Worm (Caenorhabditis elegans) whole organism, mixed stage, embryonic: ENCODE results near the gene F58G1.8.

Experiments used
- bed-3 ChIP-seq: fragments of 200-800 bp; sonication (Bioruptor generic); optimal IDR thresholded peaks from 3 replicates; lab custom pipeline; 2018; ENCODE audit warnings: mild to moderate bottlenecking, missing genetic modification characterization, moderate library complexity, missing compliant biosample characterization
- elt-1 ChIP-seq: sonication (generic microtip); optimal IDR thresholded peaks from 2 replicates; lab custom pipeline; 2017; ENCODE audit warnings: missing genetic modification characterization, mild to moderate bottlenecking, missing compliant biosample characterization, antibody characterized with exemption, moderate library complexity, borderline replicate concordance; ENCODE audit not compliant: insufficient read depth
- lin-13 ChIP-seq: fragments of 150-350 bp; optimal IDR thresholded peaks from 2 replicates; lab custom pipeline; 2014; ENCODE audit warnings: missing biosample characterization, missing genetic modification characterization
- lin-32 ChIP-seq: fragments of 200-800 bp; sonication (Bioruptor generic); optimal IDR thresholded peaks from 2 replicates; lab custom pipeline; 2018; ENCODE audit warnings: mild to moderate bottlenecking, missing genetic modification characterization, missing compliant biosample characterization
- lsy-2 ChIP-seq: fragments of 150-350 bp; optimal IDR thresholded peaks from 2 replicates; lab custom pipeline; 2014; ENCODE audit warnings: missing biosample characterization, missing genetic modification characterization
- nhr-237 ChIP-seq: fragments of 150-350 bp; optimal IDR thresholded peaks from 2 replicates; lab custom pipeline; 2014; ENCODE audit warnings: missing biosample characterization, missing genetic modification characterization
- nhr-76 ChIP-seq: sonication (generic microtip); optimal IDR thresholded peaks from 2 replicates; lab custom pipeline; 2017; ENCODE audit warnings: missing biosample characterization, missing genetic modification characterization
- snpc-4 ChIP-seq: fragments of 150-350 bp; optimal IDR thresholded peaks from 2 replicates; lab custom pipeline; 2014; ENCODE audit warnings: missing biosample characterization, missing genetic modification characterization
- unc-39 ChIP-seq: fragments of 150-350 bp; optimal IDR thresholded peaks from 2 replicates; lab custom pipeline; 2014; ENCODE audit warnings: missing biosample characterization, missing genetic modification characterization

ce11 chrII:12930138-12930537 is 4.7 kb upstream of the F58G1.8 start:
- TF ChIP-seq snpc-4 (tag; lab: Kevin White, UChicago) (no peak), lsy-2 (no peak), lin-13 (tag; lab: Kevin White, UChicago) (no peak), bed-3 (no peak), nhr-76 (tag; lab: Kevin White, UChicago) (no peak), lin-32 (GFP tag; lab: Kevin White, UChicago) (no peak), elt-1 (tag; lab: Kevin White, UChicago) (no peak), unc-39 (tag; lab: Kevin White, UChicago) (no peak), nhr-237 (no peak)
